Worm (Caenorhabditis elegans) whole organism, L4 larva: Measurements from ENCODE around the gene T20F7.1.

Source experiments
- Y105C5A.15 ChIP-seq: fragments of 200-800 bp; sonication (Bioruptor generic); IDR thresholded peaks from 2 replicates; pipeline ENCODE4 v1.3.6; 2022; ENCODE audit warnings: missing genetic modification characterization, missing compliant biosample characterization
- ZK337.2 ChIP-seq: fragments of 200-800 bp; sonication (Bioruptor generic); IDR thresholded peaks from 2 replicates; pipeline ENCODE4 v1.3.6; 2022; ENCODE audit warnings: missing genetic modification reagents, missing genetic modification characterization, missing compliant biosample characterization
- ceh-82 ChIP-seq: sonication (generic microtip); optimal IDR thresholded peaks from 2 replicates; lab custom pipeline; 2017; ENCODE audit warnings: missing biosample characterization, missing genetic modification characterization
- egl-27 ChIP-seq: sonication (generic microtip); optimal IDR thresholded peaks from 3 replicates; lab custom pipeline; 2017; ENCODE audit warnings: missing biosample characterization, missing genetic modification reagents, missing genetic modification characterization
- hif-1 ChIP-seq, 2 experiments: sonication (generic microtip); optimal IDR thresholded peaks; 2 replicates each; lab custom pipeline; 2016 to 2017; ENCODE audit warnings: missing compliant biosample characterization in 2 of 2, missing genetic modification characterization in 2 of 2, missing genetic modification reagents in 2 of 2, missing genotype in 2 of 2, mild to moderate bottlenecking in 1 of 2
- hlh-11 ChIP-seq: fragments of 200-800 bp; sonication (Bioruptor generic); optimal IDR thresholded peaks from 2 replicates; lab custom pipeline; 2018; ENCODE audit warnings: mild to moderate bottlenecking, missing genetic modification characterization, missing compliant biosample characterization
- lin-15B ChIP-seq: fragments of 150-350 bp; sonication (generic microtip); optimal IDR thresholded peaks from 3 replicates; lab custom pipeline; 2014; ENCODE audit warnings: missing biosample characterization, missing genetic modification characterization
- mes-2 ChIP-seq: sonication (generic microtip); optimal IDR thresholded peaks from 2 replicates; lab custom pipeline; 2016; ENCODE audit warnings: missing genotype, mild to moderate bottlenecking, missing genetic modification characterization, missing compliant biosample characterization; ENCODE audit not compliant: poor library complexity, severe bottlenecking

DNA sequence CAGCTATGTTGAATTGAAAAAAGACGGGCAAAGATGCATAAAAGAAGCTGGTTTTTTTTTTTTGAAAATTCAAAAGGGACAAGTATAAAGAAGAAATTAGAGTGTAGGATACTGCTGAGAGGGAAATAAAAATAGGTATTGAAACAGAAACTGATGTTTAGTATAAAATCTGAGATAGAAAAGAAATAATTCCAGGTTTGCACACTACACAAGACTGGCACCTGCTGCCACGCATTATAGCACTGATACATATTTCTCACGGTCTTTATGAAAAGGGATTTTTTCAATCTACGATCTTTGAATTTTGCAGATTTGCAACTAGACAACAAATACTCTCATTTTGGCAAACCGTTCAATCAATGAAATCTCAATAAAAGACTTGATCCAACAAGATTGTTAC, 9.4 kb upstream of the T20F7.1 start:
- no peak for TF ChIP-seq mes-2 (tag; lab: Kevin White, UChicago)
- TF ChIP-seq hlh-11 (tag; lab: Kevin White, UChicago) = no peak
- no peak for TF ChIP-seq hif-1 (tag; optimal IDR thresholded peaks at IDR 0.05; lab: Kevin White, UChicago)
- TF ChIP-seq Y105C5A.15 (GFP tag; lab: Robert Waterston, UW) = no peak
- TF ChIP-seq ceh-82 (tag; lab: Kevin White, UChicago) = no peak
- TF ChIP-seq lin-15B = no peak
- TF ChIP-seq egl-27 = no peak
- TF ChIP-seq ZK337.2 (GFP tag; lab: Robert Waterston, UW) = no peak
